Worm (Caenorhabditis elegans) whole organism, L1 larva: ENCODE measurements around the gene elpc-4.

ENCODE experiments used
- C04F5.9 ChIP-seq: sonication (generic microtip); optimal IDR thresholded peaks from 2 replicates; lab custom pipeline; 2016; ENCODE audit warnings: missing genetic modification characterization, missing compliant biosample characterization
- C16A3.4 ChIP-seq: fragments of 150-350 bp; optimal IDR thresholded peaks from 2 replicates; lab custom pipeline; 2014; ENCODE audit warnings: missing biosample characterization, missing genetic modification characterization
- C34B4.2 ChIP-seq: sonication (generic microtip); optimal IDR thresholded peaks from 2 replicates; lab custom pipeline; 2017; ENCODE audit warnings: mild to moderate bottlenecking, missing genetic modification characterization, missing compliant biosample characterization
- Y116A8C.19 ChIP-seq: sonication (generic microtip); optimal IDR thresholded peaks from 2 replicates; lab custom pipeline; 2016; ENCODE audit warnings: missing compliant biosample characterization, missing genetic modification characterization, borderline replicate concordance
- aha-1 ChIP-seq: fragments of 150-350 bp; optimal IDR thresholded peaks from 2 replicates; lab custom pipeline; 2014; ENCODE audit warnings: missing biosample characterization, missing genetic modification characterization
- aly-2 ChIP-seq: fragments of 150-350 bp; optimal IDR thresholded peaks from 2 replicates; lab custom pipeline; 2014; ENCODE audit warnings: missing biosample characterization, missing genetic modification characterization
- ama-1 ChIP-seq: fragments of 150-350 bp; optimal IDR thresholded peaks from 2 replicates; lab custom pipeline; 2014
- blmp-1 ChIP-seq: fragments of 150-350 bp; optimal IDR thresholded peaks from 2 replicates; lab custom pipeline; 2014; ENCODE audit warnings: missing biosample characterization, missing genetic modification characterization
- ceh-8 ChIP-seq: fragments of 200-800 bp; sonication (Bioruptor generic); optimal IDR thresholded peaks from 2 replicates; lab custom pipeline; 2018; ENCODE audit warnings: mild to moderate bottlenecking, missing genetic modification characterization, moderate library complexity, missing compliant biosample characterization
- ceh-82 ChIP-seq, 3 experiments: fragments of 150-350 bp in 1 of 3; sonication (generic microtip) in 2 of 3; optimal IDR thresholded peaks; 2 replicates each; lab custom pipeline; 2014 to 2017; ENCODE audit warnings: missing biosample characterization in 3 of 3, missing genetic modification characterization in 3 of 3
- ceh-90 ChIP-seq: sonication (generic microtip); optimal IDR thresholded peaks from 2 replicates; lab custom pipeline; 2016; ENCODE audit warnings: missing genetic modification characterization, missing compliant biosample characterization
- ces-1 ChIP-seq: fragments of 150-350 bp; optimal IDR thresholded peaks from 2 replicates; lab custom pipeline; 2014; ENCODE audit warnings: missing biosample characterization, missing genetic modification reagents, missing genetic modification characterization
- dpl-1 ChIP-seq, 3 experiments: fragments of 150-350 bp in 2 of 3; sonication (generic microtip) in 1 of 3; optimal IDR thresholded peaks; 2 replicates each; lab custom pipeline; 2014 to 2017; ENCODE audit warnings: missing biosample characterization in 3 of 3, missing genetic modification characterization in 3 of 3, missing genetic modification reagents in 3 of 3
- efl-3 ChIP-seq: fragments of 200-800 bp; sonication (Bioruptor generic); optimal IDR thresholded peaks from 2 replicates; lab custom pipeline; 2018; ENCODE audit warnings: mild to moderate bottlenecking, missing genetic modification characterization, missing compliant biosample characterization
- egl-13 ChIP-seq: sonication (generic microtip); optimal IDR thresholded peaks from 2 replicates; lab custom pipeline; 2016; ENCODE audit warnings: missing genotype, missing genetic modification reagents, missing genetic modification characterization, missing compliant biosample characterization
- egl-27 ChIP-seq, 2 experiments: fragments of 150-350 bp in 1 of 2; sonication (generic microtip); optimal IDR thresholded peaks; 3 replicates each; lab custom pipeline; 2017 to 2018; ENCODE audit warnings: missing biosample characterization in 2 of 2, missing genetic modification characterization in 2 of 2, missing genetic modification reagents in 2 of 2
- elt-2 ChIP-seq: sonication (generic microtip); optimal IDR thresholded peaks from 2 replicates; lab custom pipeline; 2016; ENCODE audit warnings: missing genetic modification characterization, mild to moderate bottlenecking, inconsistent platforms, missing compliant biosample characterization, missing genetic modification reagents
- ets-5 ChIP-seq: fragments of 200-800 bp; sonication (Bioruptor generic); IDR thresholded peaks from 2 replicates; pipeline ENCODE4 v1.3.6; 2022; ENCODE audit warnings: missing genetic modification characterization, missing compliant biosample characterization
- fos-1 ChIP-seq: fragments of 150-350 bp; optimal IDR thresholded peaks from 2 replicates; lab custom pipeline; 2014; ENCODE audit warnings: missing biosample characterization, missing genetic modification characterization
- grh-1 ChIP-seq: fragments of 200-800 bp; sonication (Bioruptor generic); IDR thresholded peaks from 2 replicates; pipeline ENCODE4 v1.3.6; 2022; ENCODE audit warnings: missing genetic modification reagents, missing genetic modification characterization, missing compliant biosample characterization
- hlh-4 ChIP-seq: sonication (generic microtip); optimal IDR thresholded peaks from 2 replicates; lab custom pipeline; 2016; ENCODE audit warnings: mild to moderate bottlenecking, missing genetic modification characterization, missing compliant biosample characterization
- hpl-2 ChIP-seq: fragments of 150-350 bp; optimal IDR thresholded peaks from 2 replicates; lab custom pipeline; 2014; ENCODE audit warnings: missing biosample characterization, missing genetic modification reagents, missing genetic modification characterization
- isw-1 ChIP-seq: fragments of 200-800 bp; sonication (Bioruptor generic); IDR thresholded peaks from 2 replicates; pipeline ENCODE4 v1.3.6; 2022; ENCODE audit warnings: missing genetic modification characterization, missing compliant biosample characterization
- jun-1 ChIP-seq: fragments of 150-350 bp; optimal IDR thresholded peaks from 2 replicates; lab custom pipeline; 2014; ENCODE audit warnings: missing biosample characterization, missing genetic modification reagents, missing genetic modification characterization
- lin-15B ChIP-seq: fragments of 150-350 bp; sonication (generic microtip); optimal IDR thresholded peaks from 3 replicates; lab custom pipeline; 2014; ENCODE audit warnings: missing biosample characterization, missing genetic modification characterization
- lsy-2 ChIP-seq, 2 experiments: fragments of 150-350 bp; optimal IDR thresholded peaks; 2 replicates each; lab custom pipeline; 2014; ENCODE audit warnings: missing biosample characterization in 2 of 2, missing genetic modification characterization in 2 of 2
- mab-9 ChIP-seq: fragments of 200-800 bp; sonication (Bioruptor generic); IDR thresholded peaks from 2 replicates; pipeline ENCODE4 v1.3.6; 2022; ENCODE audit warnings: missing genetic modification reagents, missing genetic modification characterization, missing compliant biosample characterization
- mdl-1 ChIP-seq, 2 experiments: fragments of 150-350 bp; optimal IDR thresholded peaks; 2 replicates each; lab custom pipeline; 2014 to 2017; ENCODE audit warnings: missing biosample characterization in 2 of 2, missing genetic modification characterization in 2 of 2, inconsistent platforms in 1 of 2
- mef-2 ChIP-seq: fragments of 150-350 bp; optimal IDR thresholded peaks from 2 replicates; lab custom pipeline; 2014; ENCODE audit warnings: missing biosample characterization, missing genetic modification characterization
- mep-1 ChIP-seq: fragments of 150-350 bp; optimal IDR thresholded peaks from 2 replicates; lab custom pipeline; 2014; ENCODE audit warnings: missing biosample characterization, missing genetic modification characterization
- nhr-12 ChIP-seq: sonication (generic microtip); optimal IDR thresholded peaks from 2 replicates; lab custom pipeline; 2017; ENCODE audit warnings: missing biosample characterization, missing genetic modification characterization
- nhr-237 ChIP-seq: fragments of 150-350 bp; optimal IDR thresholded peaks from 2 replicates; lab custom pipeline; 2014; ENCODE audit warnings: missing biosample characterization, missing genetic modification characterization
- nhr-71 ChIP-seq: sonication (generic microtip); optimal IDR thresholded peaks from 2 replicates; lab custom pipeline; 2016; ENCODE audit warnings: mild to moderate bottlenecking, missing genetic modification characterization, moderate library complexity, missing compliant biosample characterization
- nhr-76 ChIP-seq: sonication (generic microtip); optimal IDR thresholded peaks from 2 replicates; lab custom pipeline; 2017; ENCODE audit warnings: missing biosample characterization, missing genetic modification characterization
- nhr-77 ChIP-seq: fragments of 150-350 bp; optimal IDR thresholded peaks from 2 replicates; lab custom pipeline; 2014; ENCODE audit warnings: missing biosample characterization, missing genetic modification characterization
- nhr-84 ChIP-seq: sonication (generic microtip); optimal IDR thresholded peaks from 2 replicates; lab custom pipeline; 2017; ENCODE audit warnings: missing biosample characterization, missing genetic modification characterization
- nhr-85 ChIP-seq: sonication (generic microtip); peaks from one replicate; lab custom pipeline; 2016; ENCODE audit warnings: missing genetic modification characterization, inconsistent platforms, missing compliant biosample characterization
- nhr-90 ChIP-seq: sonication (generic microtip); optimal IDR thresholded peaks from 2 replicates; lab custom pipeline; 2016; ENCODE audit warnings: mild to moderate bottlenecking, missing genetic modification characterization, missing compliant biosample characterization; ENCODE audit not compliant: poor library complexity
- pag-3 ChIP-seq: sonication (generic microtip); optimal IDR thresholded peaks from 2 replicates; lab custom pipeline; 2017; ENCODE audit warnings: missing genetic modification characterization, mild to moderate bottlenecking, missing compliant biosample characterization, antibody characterized with exemption, borderline replicate concordance; ENCODE audit not compliant: insufficient read depth
- pax-3 ChIP-seq: fragments of 200-800 bp; sonication (Bioruptor generic); optimal IDR thresholded peaks from 2 replicates; lab custom pipeline; 2018; ENCODE audit warnings: mild to moderate bottlenecking, missing genetic modification characterization, moderate library complexity, missing compliant biosample characterization
- rnt-1 ChIP-seq: sonication (generic microtip); optimal IDR thresholded peaks from 2 replicates; lab custom pipeline; 2016; ENCODE audit warnings: mild to moderate bottlenecking, missing genetic modification characterization, moderate library complexity, missing compliant biosample characterization
- sox-4 ChIP-seq: sonication (generic microtip); optimal IDR thresholded peaks from 2 replicates; lab custom pipeline; 2016; ENCODE audit warnings: missing genetic modification characterization, missing compliant biosample characterization
- sptf-1 ChIP-seq: fragments of 150-350 bp; optimal IDR thresholded peaks from 2 replicates; lab custom pipeline; 2014; ENCODE audit warnings: missing biosample characterization, missing genetic modification characterization
- sup-37 ChIP-seq: fragments of 200-800 bp; sonication (Bioruptor generic); optimal IDR thresholded peaks from 2 replicates; lab custom pipeline; 2018; ENCODE audit warnings: mild to moderate bottlenecking, missing genetic modification characterization, missing compliant biosample characterization
- swsn-7 ChIP-seq: sonication (generic microtip); optimal IDR thresholded peaks from 2 replicates; lab custom pipeline; 2016; ENCODE audit warnings: missing genetic modification characterization, missing compliant biosample characterization
- tbx-2 ChIP-seq: sonication (generic microtip); optimal IDR thresholded peaks from 2 replicates; lab custom pipeline; 2016; ENCODE audit warnings: missing genetic modification characterization, missing compliant biosample characterization
- tlp-1 ChIP-seq: fragments of 150-350 bp; optimal IDR thresholded peaks from 2 replicates; lab custom pipeline; 2014; ENCODE audit warnings: missing biosample characterization, missing genetic modification characterization
- unc-30 ChIP-seq: sonication (generic microtip); optimal IDR thresholded peaks from 2 replicates; lab custom pipeline; 2017; ENCODE audit warnings: missing biosample characterization, missing genetic modification characterization
- vab-15 ChIP-seq: sonication (generic microtip); optimal IDR thresholded peaks from 2 replicates; lab custom pipeline; 2017; ENCODE audit warnings: missing genotype, mild to moderate bottlenecking, missing genetic modification characterization, missing compliant biosample characterization
- xbp-1 ChIP-seq: sonication (generic microtip); optimal IDR thresholded peaks from 2 replicates; lab custom pipeline; 2016; ENCODE audit warnings: missing genetic modification characterization, missing compliant biosample characterization
- zag-1 ChIP-seq: fragments of 150-350 bp; optimal IDR thresholded peaks from 2 replicates; lab custom pipeline; 2014; ENCODE audit warnings: missing biosample characterization, missing genetic modification characterization
- zip-4 ChIP-seq: fragments of 200-800 bp; sonication (Bioruptor generic); optimal IDR thresholded peaks from 2 replicates; lab custom pipeline; 2018; ENCODE audit warnings: mild to moderate bottlenecking, missing genetic modification characterization, moderate library complexity, missing compliant biosample characterization
- ztf-11 ChIP-seq, 2 experiments: sonication (generic microtip); optimal IDR thresholded peaks; 2 replicates each; lab custom pipeline; 2016 to 2017; ENCODE audit warnings: missing genetic modification characterization in 2 of 2, missing biosample characterization in 1 of 2, missing compliant biosample characterization in 1 of 2
- ztf-4 ChIP-seq: fragments of 150-350 bp; optimal IDR thresholded peaks from 2 replicates; lab custom pipeline; 2014; ENCODE audit warnings: missing biosample characterization, missing genetic modification characterization

Gene elpc-4

ce11 chrIV:8066598-8066997, 49.8 kb downstream of the elpc-4 start (continued):
- TF ChIP-seq ets-5 (GFP tag; lab: Robert Waterston, UW) (no peak), tlp-1 (tag; lab: Kevin White, UChicago) (no peak), mef-2 (tag; lab: Kevin White, UChicago) (no peak), vab-15 (tag; lab: Kevin White, UChicago) (no peak), ceh-8 (GFP tag; lab: Kevin White, UChicago) (no peak), rnt-1 (tag; lab: Kevin White, UChicago) (peak; percentile 43), nhr-76 (tag; lab: Kevin White, UChicago) (no peak), ceh-90 (tag; lab: Kevin White, UChicago) (no peak), nhr-84 (tag; lab: Kevin White, UChicago) (no peak), blmp-1 (tag; lab: Kevin White, UChicago) (no peak), aly-2 (tag; lab: Kevin White, UChicago) (no peak), pag-3 (no peak), ceh-82 (tag; optimal IDR thresholded peaks at IDR 0.05; lab: Kevin White, UChicago) (peak in 2 of 3 experiments; percentile 11 to 44), zag-1 (no peak), nhr-85 (no peak), ces-1 (GFP tag; lab: Kevin White, UChicago) (no peak), efl-3 (GFP tag; lab: Kevin White, UChicago) (no peak), sox-4 (no peak), C04F5.9 (tag; lab: Kevin White, UChicago) (no peak), sup-37 (GFP tag; lab: Kevin White, UChicago) (no peak), nhr-237 (tag; lab: Kevin White, UChicago) (no peak), C16A3.4 (no peak), egl-27 (tag; optimal IDR thresholded peaks at IDR 0.05; lab: Kevin White, UChicago) (no peak), xbp-1 (tag; lab: Kevin White, UChicago) (peak; percentile 18), nhr-90 (tag; lab: Kevin White, UChicago) (no peak), dpl-1 (GFP tag; optimal IDR thresholded peaks at IDR 0.05; lab: Kevin White, UChicago) (no peak), nhr-12 (tag; lab: Kevin White, UChicago) (no peak), nhr-71 (tag; lab: Kevin White, UChicago) (peak; percentile 56), grh-1 (GFP tag; lab: Robert Waterston, UW) (no peak), hlh-4 (no peak), C34B4.2 (tag; lab: Kevin White, UChicago) (no peak), egl-13 (tag; lab: Kevin White, UChicago) (no peak), aha-1 (tag; lab: Kevin White, UChicago) (no peak), lin-15B (tag; lab: Kevin White, UChicago) (no peak), ama-1 (no peak), sptf-1 (tag; lab: Kevin White, UChicago) (no peak), ztf-11 (tag; optimal IDR thresholded peaks at IDR 0.05; lab: Kevin White, UChicago) (peak in 1 of 2 experiments; percentile 13), isw-1 (GFP tag; lab: Robert Waterston, UW) (peak; percentile 18; the same call in 1 of the 2 replicates), elt-2 (tag; lab: Kevin White, UChicago) (no peak), hpl-2 (GFP tag; lab: Kevin White, UChicago) (no peak), lsy-2 (tag; optimal IDR thresholded peaks at IDR 0.05; lab: Kevin White, UChicago) (peak in 1 of 2 experiments; percentile 63), Y116A8C.19 (no peak), unc-30 (tag; lab: Kevin White, UChicago) (no peak), ztf-4 (tag; lab: Kevin White, UChicago) (no peak), zip-4 (no peak), tbx-2 (tag; lab: Kevin White, UChicago) (peak; percentile 51), fos-1 (tag; lab: Kevin White, UChicago) (no peak), pax-3 (no peak), mep-1 (peak; percentile 26), mab-9 (no peak), jun-1 (tag; lab: Kevin White, UChicago) (peak; percentile 7), mdl-1 (tag; optimal IDR thresholded peaks at IDR 0.05; lab: Kevin White, UChicago) (no peak), nhr-77 (tag; lab: Kevin White, UChicago) (no peak), swsn-7 (peak; percentile 50)
- TF ChIP-seq, all 84 proteins: peak for 21
